Fruit fly (Drosophila melanogaster) ovary, adult (tissue): ENCODE results near the gene Wnt10.

Experiments
- CG17801 ChIP-seq: fragments of 200-800 bp; optimal IDR thresholded peaks from 2 replicates; lab custom pipeline; 2019; ENCODE audit warnings: missing biosample characterization, mild to moderate bottlenecking, missing genetic modification characterization, moderate library complexity; ENCODE audit not compliant: partially characterized antibody

Gene Wnt10

DNA sequence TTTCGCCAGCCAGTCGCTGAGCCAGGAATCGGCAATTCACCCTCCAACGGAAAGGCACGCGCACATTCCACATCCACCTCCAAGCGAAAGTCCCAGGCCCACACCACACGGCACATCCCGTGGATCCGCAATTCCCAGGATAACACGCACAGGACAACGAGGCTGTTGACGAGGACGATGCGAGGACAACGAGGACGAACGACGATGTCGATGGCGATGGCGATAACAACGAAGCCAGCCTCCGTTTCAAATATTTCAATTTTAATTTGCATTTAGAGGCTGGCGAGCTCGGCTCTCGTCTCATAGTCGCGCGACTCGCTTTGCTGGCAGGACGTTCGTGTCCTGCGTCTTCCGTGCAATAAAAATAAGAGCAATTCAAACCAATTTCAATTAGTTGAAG lies at the start of gene Wnt10:
Wnt10 (plus strand) TSS at position 301 of the 400 bp plus-strand sequence.
- TF ChIP-seq CG17801 (GFP tag; lab: Kevin White, UChicago), result no peak

- no peak for TF ChIP-seq CG17801 (GFP tag; lab: Kevin White, UChicago)
Observed at dm6 chr2L:7315523-7315922, 47.7 kb upstream of the Wnt10 start.

DNA sequence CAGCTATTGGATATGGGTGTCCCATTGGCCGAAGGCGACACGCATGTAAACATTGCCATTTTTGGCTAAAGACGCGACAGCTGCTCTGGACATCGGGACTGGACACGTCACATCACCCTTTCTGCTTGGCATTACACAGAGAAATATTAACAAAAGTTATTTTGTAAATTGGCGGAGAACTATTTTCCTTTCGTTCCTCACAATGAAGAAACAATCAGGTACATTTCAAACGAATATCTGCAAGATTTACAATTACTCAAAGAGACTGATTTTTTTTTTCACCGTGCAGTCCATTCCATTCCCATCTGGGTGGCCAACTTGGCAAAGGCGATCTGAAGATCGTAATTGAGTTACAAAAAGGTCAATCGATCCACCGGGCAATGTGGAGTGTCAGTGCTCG lies 43.8 kb upstream of the Wnt10 start:
- TF ChIP-seq CG17801 (GFP tag; lab: Kevin White, UChicago), result no peak

DNA sequence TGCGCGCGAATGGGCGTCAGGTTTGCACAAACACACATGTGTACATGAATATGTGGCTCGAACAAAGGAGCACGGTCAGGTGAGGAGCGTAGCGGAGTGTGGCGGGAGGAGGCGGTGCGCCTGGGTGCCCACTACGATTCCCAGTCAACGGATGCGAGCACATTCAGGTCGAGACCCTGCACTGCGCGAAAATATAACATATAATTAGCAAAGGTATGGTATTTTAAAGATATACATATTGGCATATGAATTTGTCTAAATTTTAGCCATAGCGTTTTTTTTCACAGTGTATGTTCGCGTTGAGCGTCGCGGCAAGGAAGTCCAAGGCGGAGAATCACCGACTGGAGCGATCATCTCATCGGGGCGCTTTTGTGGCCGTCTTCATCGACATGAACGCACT lies 43.3 kb upstream of the Wnt10 start:
- no peak for TF ChIP-seq CG17801 (GFP tag; lab: Kevin White, UChicago)

dm6 chr2L:7321110-7321509 lies 42.1 kb upstream of the Wnt10 start:
- no peak for TF ChIP-seq CG17801 (GFP tag; lab: Kevin White, UChicago)

dm6 chr2L:7323005-7323404 lies 40.2 kb upstream of the Wnt10 start:
- TF ChIP-seq CG17801 (GFP tag; lab: Kevin White, UChicago), result no peak

dm6 chr2L:7326405-7326804 lies 36.8 kb upstream of the Wnt10 start:
- TF ChIP-seq CG17801 (GFP tag; lab: Kevin White, UChicago), result no peak

- TF ChIP-seq CG17801 (GFP tag; lab: Kevin White, UChicago), result no peak
Observed at dm6 chr2L:7332780-7333179, 30.4 kb upstream of the Wnt10 start.

DNA sequence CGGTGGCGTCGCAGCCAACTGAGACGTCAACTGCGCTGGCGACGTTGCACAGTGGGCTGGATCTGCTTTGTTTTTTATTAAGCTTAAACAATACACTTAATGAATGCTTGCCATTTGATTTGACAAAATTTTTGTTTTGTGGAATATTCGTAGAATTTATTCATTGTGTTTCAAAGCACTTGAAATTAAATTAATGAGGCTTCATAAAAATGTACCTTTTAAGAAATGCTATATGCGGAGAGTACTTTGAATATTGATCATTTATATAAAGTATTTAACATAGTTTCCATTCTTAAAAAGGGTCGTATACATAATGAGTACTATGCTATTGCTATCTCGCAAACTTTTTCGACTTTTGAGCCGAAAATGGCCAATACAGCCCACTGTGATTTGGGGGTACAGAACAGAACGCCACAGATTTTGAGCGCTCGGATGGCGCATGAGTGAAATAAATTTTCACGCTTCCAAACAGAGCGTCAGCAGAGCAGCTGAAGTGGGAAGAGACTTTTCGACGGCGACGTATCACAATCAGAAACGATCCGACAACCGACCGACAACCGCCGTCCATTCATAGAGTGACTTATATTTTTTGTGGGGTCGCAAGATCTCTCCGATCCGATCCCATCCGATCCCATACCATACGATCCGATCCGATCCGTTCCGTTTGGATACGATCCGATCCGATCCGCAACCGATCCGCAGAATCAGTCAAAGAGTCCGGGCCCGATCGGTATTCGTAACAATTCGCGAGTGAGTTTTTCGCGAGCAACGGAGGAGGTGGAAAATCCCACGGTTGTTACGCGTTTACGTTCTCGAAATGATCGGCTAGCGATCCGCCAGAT lies 29.8 kb upstream of the Wnt10 start, which contains the start of gene Wnt6:
Wnt6 (plus strand) TSS at position 531 of the 842 bp plus-strand sequence.
- no peak for TF ChIP-seq CG17801 (GFP tag; lab: Kevin White, UChicago)

- no peak for TF ChIP-seq CG17801 (GFP tag; lab: Kevin White, UChicago)
Observed at dm6 chr2L:7334183-7334582, 29.0 kb upstream of the Wnt10 start.

dm6 chr2L:7339392-7340014 lies 23.7 kb upstream of the Wnt10 start:
- no peak for TF ChIP-seq CG17801 (GFP tag; lab: Kevin White, UChicago)

- no peak for TF ChIP-seq CG17801 (GFP tag; lab: Kevin White, UChicago)
Observed at dm6 chr2L:7340139-7340538, 23.0 kb upstream of the Wnt10 start.

- TF ChIP-seq CG17801 (GFP tag; lab: Kevin White, UChicago), result no peak
Observed at dm6 chr2L:7352775-7353187, 10.4 kb upstream of the Wnt10 start.

- no peak for TF ChIP-seq CG17801 (GFP tag; lab: Kevin White, UChicago)
Observed at dm6 chr2L:7358008-7358582, 5.1 kb upstream of the Wnt10 start.

DNA sequence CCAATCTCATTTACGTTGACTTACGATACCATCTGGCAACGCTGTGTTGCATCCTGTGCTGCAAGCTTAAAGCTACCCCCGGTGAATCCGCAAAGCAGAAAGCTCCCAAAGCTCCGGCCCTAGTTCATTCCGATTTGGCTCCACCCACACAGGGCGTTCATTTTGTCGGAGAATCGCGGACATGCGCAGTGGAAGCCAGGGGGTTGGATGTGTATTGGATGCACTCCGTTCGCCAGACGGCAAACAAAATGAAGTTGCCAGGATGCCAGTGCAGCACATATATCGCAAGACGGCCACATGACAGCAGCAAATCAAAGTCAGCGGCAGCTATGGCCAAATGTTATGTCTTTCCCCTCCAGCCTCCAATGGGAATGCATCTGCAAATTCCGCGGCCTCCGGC lies 4.4 kb upstream of the Wnt10 start:
- no peak for TF ChIP-seq CG17801 (GFP tag; lab: Kevin White, UChicago)

- TF ChIP-seq CG17801 (GFP tag; lab: Kevin White, UChicago), result no peak
Observed at dm6 chr2L:7376157-7376556, 13.0 kb downstream of the Wnt10 start.
